Worm (Caenorhabditis elegans): Measurements from ENCODE around the gene fbxa-164.

ce11 chrII:1568214-1568613 is 45.7 kb downstream of the fbxa-164 start, which contains the start of gene fbxb-49:
- no peak for TF ChIP-seq W03F9.2 (tag; optimal IDR thresholded peaks at IDR 0.05)
- TF ChIP-seq him-1 (tag; optimal IDR thresholded peaks at IDR 0.05) = no peak
- no peak for TF ChIP-seq dao-5 (tag; optimal IDR thresholded peaks at IDR 0.05)

All from whole organism, L4/young adult.